Worm (Caenorhabditis elegans) whole organism, midembryonic: ENCODE measurements around the gene R02E4.1.

Source experiments
- T22C8.4 ChIP-seq: fragments of 200-800 bp; sonication (Bioruptor generic); IDR thresholded peaks from 2 replicates; pipeline ENCODE4 v1.3.6; 2022; ENCODE audit warnings: missing genetic modification characterization, missing compliant biosample characterization
- cog-1 ChIP-seq: sonication (generic microtip); optimal IDR thresholded peaks from 2 replicates; lab custom pipeline; 2016; ENCODE audit warnings: missing genetic modification characterization, missing compliant biosample characterization
- flt-1 ChIP-seq: fragments of 200-800 bp; sonication (Bioruptor generic); IDR thresholded peaks from 2 replicates; pipeline ENCODE4 v1.3.6; 2022; ENCODE audit warnings: missing genetic modification characterization, missing compliant biosample characterization
- klf-2 ChIP-seq: fragments of 200-800 bp; sonication (Bioruptor generic); conservative IDR thresholded peaks from 2 replicates; pipeline ENCODE4 v1.3.6; 2022; ENCODE audit warnings: missing genetic modification reagents, missing genetic modification characterization, missing compliant biosample characterization
- med-1 ChIP-seq: sonication (generic microtip); optimal IDR thresholded peaks from 2 replicates; lab custom pipeline; 2017; ENCODE audit warnings: missing genetic modification characterization, mild to moderate bottlenecking, missing compliant biosample characterization, antibody characterized with exemption, missing genetic modification reagents; ENCODE audit not compliant: insufficient read depth
- ref-1 ChIP-seq: fragments of 200-800 bp; sonication (Bioruptor generic); conservative IDR thresholded peaks from 2 replicates; pipeline ENCODE4 v1.3.6; 2022; ENCODE audit warnings: missing genetic modification reagents, missing genetic modification characterization, missing compliant biosample characterization
- tab-1 ChIP-seq: fragments of 200-800 bp; sonication (Bioruptor generic); IDR thresholded peaks from 2 replicates; pipeline ENCODE4 v1.3.6; 2022; ENCODE audit warnings: missing genetic modification characterization, missing compliant biosample characterization
- ztf-23 ChIP-seq: fragments of 200-800 bp; sonication (Bioruptor generic); IDR thresholded peaks from 2 replicates; pipeline ENCODE4 v1.3.6; 2022; ENCODE audit warnings: missing genetic modification reagents, missing genetic modification characterization, missing compliant biosample characterization
- ztf-29 ChIP-seq: fragments of 200-800 bp; sonication (Bioruptor generic); IDR thresholded peaks from 2 replicates; pipeline ENCODE4 v1.3.6; 2022; ENCODE audit warnings: missing genetic modification reagents, missing genetic modification characterization, missing compliant biosample characterization

ce11 chrX:4103071-4103470 is 1.3 kb downstream of the R02E4.1 start:
- TF ChIP-seq klf-2 (no peak), flt-1 (GFP tag; lab: Robert Waterston, UW) (no peak), ref-1 (GFP tag; lab: Robert Waterston, UW) (no peak), T22C8.4 (no peak), cog-1 (tag; lab: Kevin White, UChicago) (no peak), ztf-29 (GFP tag; lab: Robert Waterston, UW) (no peak), ztf-23 (no peak), med-1 (no peak), tab-1 (GFP tag; lab: Robert Waterston, UW) (no peak)
